Fruit fly (Drosophila melanogaster) whole organism: ENCODE measurements around the gene CG32655.

ENCODE experiments used
- CG8478 ChIP-seq: fragments of >200 bp; optimal IDR thresholded peaks from 2 replicates; lab custom pipeline; 2018; ENCODE audit warnings: inconsistent platforms
- Dll ChIP-seq: fragments of >200 bp; optimal IDR thresholded peaks from 2 replicates; lab custom pipeline; 2017
- EcR ChIP-seq, 2 experiments: fragments of >200 bp; optimal IDR thresholded peaks; 2 replicates each; lab custom pipeline; 2017; ENCODE audit warnings: missing biosample characterization in 2 of 2, missing genetic modification characterization in 2 of 2, missing genetic modification reagents in 2 of 2
- psq ChIP-seq: fragments of >200 bp; optimal IDR thresholded peaks from 2 replicates; lab custom pipeline; 2017
- usp ChIP-seq: fragments of >200 bp; optimal IDR thresholded peaks from 2 replicates; lab custom pipeline; 2017; ENCODE audit warnings: missing biosample characterization, missing genetic modification characterization, mixed read lengths

dm6 chrX:12207595-12207994 lies 28.1 kb downstream of the CG32655 start:
- no peak for TF ChIP-seq CG8478 (lab: Kevin White, UChicago)
- TF ChIP-seq usp (GFP tag; lab: Kevin White, UChicago): no peak
- TF ChIP-seq EcR (GFP tag; optimal IDR thresholded peaks at IDR 0.05; lab: Kevin White, UChicago): no peak
- TF ChIP-seq psq (lab: Kevin White, UChicago): no peak
- TF ChIP-seq Dll: no peak
